Worm (Caenorhabditis elegans): ENCODE data around the gene Y48G9A.6.

DNA sequence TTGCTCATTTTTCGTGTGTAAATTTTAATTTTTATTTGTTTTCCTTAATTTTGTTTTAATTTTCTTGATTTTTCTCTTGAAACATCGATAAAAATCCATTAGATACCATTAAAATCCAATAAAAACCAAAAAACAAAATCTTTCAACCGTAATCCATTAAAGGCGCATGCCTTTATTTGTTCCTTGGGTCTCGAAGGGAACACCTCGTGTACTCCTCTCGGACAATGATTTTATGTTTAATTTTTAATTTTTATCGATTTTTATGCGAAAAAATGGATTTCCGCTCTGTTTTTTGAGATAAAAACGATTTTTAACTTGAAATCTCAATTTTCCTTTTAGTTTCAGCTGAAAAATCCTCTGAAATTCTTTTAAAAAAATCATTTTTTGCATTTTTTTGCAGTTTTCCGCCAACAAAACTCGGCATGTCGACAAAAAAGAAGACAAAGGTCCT lies 15.7 kb upstream of the Y48G9A.6 start, which contains the start of gene ppk-2:
- no peak for TF ChIP-seq flt-1 (GFP tag; IDR thresholded peaks at IDR 0.05)
- no peak for TF ChIP-seq ref-1 (GFP tag; conservative IDR thresholded peaks at IDR 0.05)
- no peak for TF ChIP-seq ztf-29 (GFP tag; IDR thresholded peaks at IDR 0.05)
- TF ChIP-seq ztf-23 (GFP tag; IDR thresholded peaks at IDR 0.05) = no peak
- TF ChIP-seq cog-1 (tag; optimal IDR thresholded peaks at IDR 0.05) = no peak
- TF ChIP-seq med-1 (GFP tag; optimal IDR thresholded peaks at IDR 0.05; ENCODE audit: insufficient read depth) = no peak
- no peak for TF ChIP-seq T22C8.4 (GFP tag; IDR thresholded peaks at IDR 0.05)
- TF ChIP-seq klf-2 (GFP tag; conservative IDR thresholded peaks at IDR 0.05) = no peak
- no peak for TF ChIP-seq tab-1 (GFP tag; IDR thresholded peaks at IDR 0.05)
